Worm (Caenorhabditis elegans): Measurements from ENCODE around the gene srz-63.
A peak's percentile ranks its signal among the peaks of the same experiment; 100 is the strongest.

Gene srz-63

DNA sequence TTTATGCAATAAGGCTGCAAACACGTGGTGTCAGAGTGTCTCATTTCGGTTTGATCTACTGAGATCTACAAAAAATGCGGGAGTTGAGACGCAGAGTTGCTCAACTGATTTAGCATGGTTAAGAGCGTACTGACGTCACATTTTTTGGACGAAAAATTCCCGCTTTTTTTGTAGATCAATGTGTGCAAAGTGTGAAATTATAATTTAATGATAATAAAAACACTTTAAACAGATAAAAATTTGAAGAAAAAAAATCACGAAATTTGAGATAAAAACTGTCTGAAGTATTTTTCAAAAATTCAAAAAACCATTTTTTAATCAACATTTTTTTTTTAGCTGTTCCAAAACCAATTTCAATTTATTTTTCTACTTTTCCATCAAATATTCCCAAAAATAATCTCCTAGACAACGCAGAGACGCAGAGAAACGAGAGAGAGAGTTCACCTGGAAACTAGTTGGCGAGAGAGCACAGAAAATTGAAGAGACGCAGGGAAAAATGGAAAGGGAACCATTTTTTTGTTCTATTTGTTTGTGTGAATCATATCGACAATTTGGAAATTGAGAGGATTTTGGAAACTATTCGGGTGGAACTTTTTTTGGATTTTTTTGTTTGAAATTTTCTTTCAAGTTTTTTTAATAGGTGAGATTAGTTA lies 18.7 kb downstream of the srz-63 start:
- no peak for TF ChIP-seq nhr-2 (tag; optimal IDR thresholded peaks at IDR 0.05)
- TF ChIP-seq mab-5 (tag; optimal IDR thresholded peaks at IDR 0.05): no peak
- no peak for TF ChIP-seq flh-1 (GFP tag; optimal IDR thresholded peaks at IDR 0.05)
- no peak for TF ChIP-seq snpc-4 (tag; optimal IDR thresholded peaks at IDR 0.05)

DNA sequence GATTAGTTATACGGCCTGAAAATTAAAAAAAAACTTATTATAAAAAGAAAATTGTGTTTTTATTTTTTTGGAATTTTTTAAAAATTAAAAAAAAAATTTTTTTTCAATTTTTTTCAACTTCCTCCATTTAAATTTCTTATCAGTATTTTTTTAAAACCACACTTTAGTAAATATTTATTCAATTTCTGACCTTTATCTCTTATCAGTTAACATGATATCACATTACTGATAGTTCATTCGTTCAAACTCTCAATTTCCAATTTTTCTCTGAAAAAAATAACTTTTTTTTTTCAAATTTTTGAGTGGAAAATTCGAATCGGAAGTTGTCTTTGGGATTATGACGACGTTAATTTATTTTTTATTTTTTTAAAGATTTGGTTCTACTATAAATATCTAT lies 19.2 kb downstream of the srz-63 start:
- TF ChIP-seq unc-39 (tag; optimal IDR thresholded peaks at IDR 0.05) (no peak), elt-3 (tag; optimal IDR thresholded peaks at IDR 0.05) (no peak), ces-1 (GFP tag; optimal IDR thresholded peaks at IDR 0.05) (no peak), ham-2 (GFP tag; optimal IDR thresholded peaks at IDR 0.05) (no peak), cnd-1 (tag; optimal IDR thresholded peaks at IDR 0.05) (no peak), M03D4.4 (tag; optimal IDR thresholded peaks at IDR 0.05) (no peak), lin-13 (tag; optimal IDR thresholded peaks at IDR 0.05) (no peak), nhr-12 (tag; optimal IDR thresholded peaks at IDR 0.05) (no peak), nhr-28 (tag; optimal IDR thresholded peaks at IDR 0.05) (no peak), ceh-43 (GFP tag; optimal IDR thresholded peaks at IDR 0.05) (no peak), nhr-76 (tag; optimal IDR thresholded peaks at IDR 0.05) (no peak), bed-3 (GFP tag; optimal IDR thresholded peaks at IDR 0.05) (no peak), ceh-39 (tag; optimal IDR thresholded peaks at IDR 0.05) (no peak), nhr-237 (tag; optimal IDR thresholded peaks at IDR 0.05) (no peak), mab-5 (tag; optimal IDR thresholded peaks at IDR 0.05) (no peak), sptf-1 (tag; optimal IDR thresholded peaks at IDR 0.05) (no peak), hlh-1 (tag; optimal IDR thresholded peaks at IDR 0.05) (no peak)

DNA sequence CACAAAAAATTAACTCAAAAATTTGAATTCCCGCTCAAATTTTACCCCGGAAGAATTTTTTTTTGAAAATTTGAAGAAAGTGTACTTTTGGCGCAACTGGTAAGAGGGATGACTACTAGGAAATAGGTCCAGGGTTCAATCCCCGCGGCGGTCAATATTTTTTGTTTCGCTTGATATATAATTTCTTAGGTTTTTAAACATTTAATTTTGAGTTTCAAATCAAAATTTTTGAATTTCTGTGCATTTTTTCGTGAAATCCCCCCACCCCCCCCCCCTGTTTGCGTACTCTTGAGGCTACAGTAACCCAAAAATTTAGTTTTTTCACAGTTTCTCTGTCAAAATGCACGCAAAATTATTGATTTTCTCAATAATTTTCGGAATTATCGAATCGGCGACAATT lies 19.7 kb downstream of the srz-63 start, which contains the start of gene Y57G7A.1:
Y57G7A.1 (plus strand) TSS at position 301 of the 400 bp plus-strand sequence.
- TF ChIP-seq ces-1 (GFP tag; optimal IDR thresholded peaks at IDR 0.05) (no peak), nhr-28 (tag; optimal IDR thresholded peaks at IDR 0.05) (no peak)

DNA sequence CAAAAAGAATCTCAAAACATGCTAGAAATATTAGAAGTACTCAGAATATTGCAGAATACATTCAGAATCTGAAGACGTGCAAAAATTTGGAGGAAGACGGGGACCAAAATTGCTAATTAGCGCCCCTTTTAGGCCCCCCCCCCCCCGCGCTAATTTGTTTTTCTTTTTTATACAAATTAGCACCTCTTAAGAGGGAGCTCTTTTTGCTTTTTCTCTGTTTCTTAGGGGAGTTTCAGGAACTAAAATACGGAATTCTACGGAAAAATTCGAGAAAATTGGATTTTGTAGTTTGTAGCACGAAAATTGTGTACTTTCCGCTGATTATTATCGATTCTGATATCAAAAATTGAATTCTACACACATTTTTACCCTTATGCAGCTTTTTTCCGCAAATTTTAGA lies 23.1 kb downstream of the srz-63 start, which contains the start of gene glb-31:
glb-31 (minus strand) TSS at position 101 of the 400 bp plus-strand sequence.
- TF ChIP-seq sem-2 (GFP tag; optimal IDR thresholded peaks at IDR 0.05) (no peak), mab-5 (tag; optimal IDR thresholded peaks at IDR 0.05) (no peak), ceh-83 (GFP tag; optimal IDR thresholded peaks at IDR 0.05) (no peak), nhr-28 (tag; optimal IDR thresholded peaks at IDR 0.05) (no peak), tbx-8 (GFP tag; optimal IDR thresholded peaks at IDR 0.05) (no peak), ceh-39 (tag; optimal IDR thresholded peaks at IDR 0.05) (no peak), ztf-11 (tag; optimal IDR thresholded peaks at IDR 0.05) (no peak)

DNA sequence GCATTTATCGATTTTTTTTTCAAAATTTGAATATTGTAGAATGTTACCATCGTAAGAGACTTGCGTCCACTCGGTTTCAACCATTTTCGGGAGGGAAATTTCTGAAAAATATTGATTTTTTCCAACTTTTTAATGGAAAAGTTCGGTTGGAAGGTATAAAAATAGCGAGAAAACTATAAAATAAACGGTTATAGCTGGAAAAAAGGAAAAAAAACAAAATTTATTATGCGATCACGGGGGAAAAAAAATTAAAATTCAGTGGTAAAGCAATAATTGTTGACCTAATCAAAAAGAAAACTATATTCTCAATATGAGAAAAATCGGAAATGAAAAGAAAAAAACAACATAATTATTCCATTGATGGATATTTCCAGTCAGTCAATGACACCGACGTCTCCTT lies 27.6 kb downstream of the srz-63 start, which contains the start of gene emc-2:
emc-2 (minus strand) TSS at position 101 of the 400 bp plus-strand sequence.
- TF ChIP-seq nhr-28 (tag; optimal IDR thresholded peaks at IDR 0.05) (no peak), nhr-2 (tag; optimal IDR thresholded peaks at IDR 0.05) (no peak)

DNA sequence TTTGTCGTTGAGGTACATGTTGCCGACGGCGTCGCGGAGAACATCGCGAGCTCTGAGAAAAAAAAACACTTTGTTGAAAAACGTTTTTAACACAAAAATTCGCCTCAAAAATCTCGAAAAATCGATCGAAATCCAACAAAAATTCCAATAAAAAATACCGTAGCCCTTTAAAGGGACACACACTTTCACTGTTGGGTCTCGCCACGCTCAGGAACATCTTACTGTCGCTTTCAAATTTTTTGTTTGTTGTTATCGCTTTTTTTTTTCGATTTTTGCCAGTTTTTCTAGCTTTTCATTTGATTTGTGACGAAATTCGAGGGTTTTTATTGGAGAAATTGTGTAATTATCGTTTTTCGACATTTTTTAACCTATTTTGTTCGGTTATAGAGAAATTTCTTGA lies 28.1 kb downstream of the srz-63 start:
- TF ChIP-seq ceh-39 (tag; optimal IDR thresholded peaks at IDR 0.05) (no peak), flh-1 (GFP tag; optimal IDR thresholded peaks at IDR 0.05) (no peak), pha-4 (tag; optimal IDR thresholded peaks at IDR 0.05) (no peak), mep-1 (tag; optimal IDR thresholded peaks at IDR 0.05) (no peak), unc-62 (GFP tag; optimal IDR thresholded peaks at IDR 0.05) (no peak)

DNA sequence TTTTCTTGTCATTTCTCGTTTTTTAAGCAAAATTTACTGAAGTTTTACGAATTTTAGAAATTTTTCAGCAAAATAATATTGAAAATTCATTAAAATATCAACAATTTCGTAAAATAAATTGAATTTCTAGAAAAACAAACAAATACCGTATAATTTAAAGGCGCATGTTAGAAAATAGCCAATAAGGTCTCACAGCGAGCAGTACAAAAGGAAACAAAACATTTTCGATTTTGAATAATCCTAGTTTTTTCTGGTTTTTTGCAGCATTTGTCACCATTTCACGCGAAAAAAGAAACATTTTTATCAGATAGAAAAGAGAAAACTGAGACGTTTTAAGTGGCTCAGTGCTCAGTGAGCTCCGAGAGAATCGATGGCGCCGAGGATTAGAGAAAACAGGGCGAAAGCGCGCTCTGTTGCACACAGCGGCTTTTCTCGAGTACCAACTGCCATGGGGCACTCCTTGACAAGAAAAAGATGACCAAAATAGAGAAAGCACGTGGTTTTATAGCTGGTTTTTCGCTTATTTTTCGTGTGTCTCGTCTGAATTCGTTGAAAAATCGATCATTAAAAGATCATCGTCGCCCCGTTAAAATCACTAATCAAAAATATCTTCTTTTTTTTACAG lies 31.6 kb downstream of the srz-63 start, which contains the start of the genes alh-6 and fcho-1:
alh-6 (minus strand) TSS at position 242 of the 625 bp plus-strand sequence.
fcho-1 (plus strand) TSS at position 624 of the 625 bp plus-strand sequence.
- no peak for TF ChIP-seq unc-39 (tag; optimal IDR thresholded peaks at IDR 0.05)
- TF ChIP-seq unc-120 (tag; optimal IDR thresholded peaks at IDR 0.05; ENCODE audit: poor library complexity, severe bottlenecking): peak; percentile 39
- peak; percentile 40 for TF ChIP-seq sptf-1 (tag; optimal IDR thresholded peaks at IDR 0.05)
- TF ChIP-seq ces-1 (GFP tag; optimal IDR thresholded peaks at IDR 0.05): peak; percentile 4
- no peak for TF ChIP-seq lin-13 (tag; optimal IDR thresholded peaks at IDR 0.05)

Data from whole organism, mixed stage, embryonic.